Worm (Caenorhabditis elegans): ENCODE data around the gene egl-45.

The egl-45 gene

DNA sequence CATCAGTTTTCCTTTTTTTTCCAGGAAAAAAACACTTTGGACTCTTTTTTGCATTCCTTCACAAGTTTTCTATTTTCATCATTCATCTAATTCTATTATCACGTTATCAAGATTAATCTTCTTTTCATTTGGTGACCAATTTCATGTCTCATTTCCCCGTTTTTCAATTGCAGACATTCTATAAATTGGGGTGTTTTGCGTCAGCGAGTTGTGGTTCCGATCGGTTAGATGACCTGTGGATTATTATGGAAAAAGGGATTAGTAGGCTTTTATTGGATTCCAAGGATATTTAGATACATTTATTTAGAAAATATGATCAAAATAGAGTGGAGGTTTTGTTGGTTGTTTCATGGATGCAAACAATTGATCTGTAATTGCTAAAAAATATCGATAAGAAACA, 6.4 kb upstream of the egl-45 start:
- TF ChIP-seq cog-1 (tag; optimal IDR thresholded peaks at IDR 0.05) (no peak), ztf-29 (GFP tag; IDR thresholded peaks at IDR 0.05) (no peak), tab-1 (GFP tag; IDR thresholded peaks at IDR 0.05) (no peak), flt-1 (GFP tag; IDR thresholded peaks at IDR 0.05) (no peak), klf-2 (GFP tag; conservative IDR thresholded peaks at IDR 0.05) (no peak), ref-1 (GFP tag; conservative IDR thresholded peaks at IDR 0.05) (no peak), med-1 (GFP tag; optimal IDR thresholded peaks at IDR 0.05; ENCODE audit: insufficient read depth) (no peak), ztf-23 (GFP tag; IDR thresholded peaks at IDR 0.05) (no peak), T22C8.4 (GFP tag; IDR thresholded peaks at IDR 0.05) (no peak)

DNA sequence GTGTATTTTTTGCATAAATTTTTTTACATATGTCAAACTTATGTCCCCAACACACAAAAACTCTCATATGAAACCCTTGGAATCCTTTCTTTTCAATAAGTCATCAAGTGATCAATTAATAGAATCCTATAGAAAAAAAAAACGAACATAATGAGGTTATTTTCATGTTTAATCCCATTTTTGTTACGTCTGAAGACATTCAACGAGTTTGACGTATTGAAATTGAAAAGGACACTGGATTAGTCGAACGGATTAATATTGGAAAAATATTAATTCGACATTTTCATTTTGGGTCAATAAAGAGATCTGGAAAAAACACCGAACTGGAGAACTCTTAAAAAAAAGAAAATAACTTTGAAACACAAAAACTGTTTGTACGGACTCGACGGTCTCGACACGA, 4.0 kb upstream of the egl-45 start:
- TF ChIP-seq med-1 (GFP tag; optimal IDR thresholded peaks at IDR 0.05; ENCODE audit: insufficient read depth) = no peak
- no peak for TF ChIP-seq klf-2 (GFP tag; conservative IDR thresholded peaks at IDR 0.05)
- TF ChIP-seq cog-1 (tag; optimal IDR thresholded peaks at IDR 0.05) = no peak
- no peak for TF ChIP-seq flt-1 (GFP tag; IDR thresholded peaks at IDR 0.05)
- TF ChIP-seq ref-1 (GFP tag; conservative IDR thresholded peaks at IDR 0.05) = no peak
- TF ChIP-seq ztf-29 (GFP tag; IDR thresholded peaks at IDR 0.05) = no peak
- TF ChIP-seq T22C8.4 (GFP tag; IDR thresholded peaks at IDR 0.05) = no peak
- no peak for TF ChIP-seq tab-1 (GFP tag; IDR thresholded peaks at IDR 0.05)
- no peak for TF ChIP-seq ztf-23 (GFP tag; IDR thresholded peaks at IDR 0.05)

DNA sequence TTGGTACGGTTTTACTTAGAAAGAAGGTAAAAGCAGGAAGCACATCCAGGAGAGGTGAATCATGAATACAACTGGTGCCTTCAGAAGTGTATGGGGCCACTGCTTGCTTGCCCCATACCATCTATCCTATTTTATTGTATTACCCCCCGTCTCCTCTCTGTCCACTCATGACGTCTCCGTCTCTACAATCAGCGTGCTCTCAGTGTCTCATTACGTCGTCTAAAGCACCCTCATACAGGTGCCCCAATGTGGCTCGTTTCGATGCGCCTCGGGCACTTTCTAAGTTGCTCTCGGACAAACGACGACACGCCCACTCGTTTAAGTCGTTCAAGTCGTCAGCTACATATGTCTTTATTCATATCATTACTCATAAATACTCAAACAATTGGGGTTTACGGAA, 4.4 kb downstream of the egl-45 start:
- TF ChIP-seq flt-1 (GFP tag; IDR thresholded peaks at IDR 0.05) = peak; percentile 56; the same call in 1 of the 2 replicates
- TF ChIP-seq T22C8.4 (GFP tag; IDR thresholded peaks at IDR 0.05) = no peak
- TF ChIP-seq ref-1 (GFP tag; conservative IDR thresholded peaks at IDR 0.05) = no peak

DNA sequence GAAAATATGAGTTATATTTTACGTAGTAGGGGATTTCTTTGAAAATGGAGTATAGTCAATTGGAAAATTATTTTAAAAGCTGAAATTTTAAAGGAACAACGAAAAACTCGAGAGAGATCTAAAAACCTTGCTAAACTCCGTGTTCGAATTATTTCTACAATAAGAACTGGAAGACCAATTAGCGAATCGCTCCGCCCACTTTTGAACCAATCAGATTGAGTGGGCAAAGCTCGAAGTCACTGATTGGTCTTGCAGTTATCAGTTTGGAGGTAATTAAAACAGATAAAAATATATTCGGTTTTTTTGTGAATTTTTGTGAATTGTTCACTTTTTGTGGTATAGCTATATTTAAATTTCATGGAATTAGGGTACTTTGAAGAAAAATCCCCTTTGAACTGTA, 5.1 kb downstream of the egl-45 start:
- TF ChIP-seq cog-1 (tag; optimal IDR thresholded peaks at IDR 0.05) = no peak
- TF ChIP-seq ztf-29 (GFP tag; IDR thresholded peaks at IDR 0.05) = no peak
- TF ChIP-seq med-1 (GFP tag; optimal IDR thresholded peaks at IDR 0.05; ENCODE audit: insufficient read depth) = no peak

DNA sequence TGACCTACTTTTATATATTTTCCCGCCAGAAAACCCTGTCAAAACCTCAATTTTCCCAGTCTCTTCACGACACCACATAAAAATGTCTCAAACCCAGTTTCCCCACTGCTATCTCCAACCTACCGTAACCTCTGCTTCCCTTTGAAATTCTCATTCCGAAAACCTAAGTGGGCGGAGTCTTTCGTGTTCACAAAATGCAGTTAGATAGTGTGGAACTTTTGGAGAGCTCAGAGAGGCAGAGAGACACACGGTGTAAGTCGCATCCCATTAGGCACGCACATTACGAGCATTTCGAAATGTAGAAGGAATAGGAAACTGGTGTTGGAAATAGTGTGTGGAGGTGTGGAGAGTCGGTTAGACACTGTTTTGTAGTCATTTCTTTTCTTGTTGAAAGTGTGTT, 8.6 kb downstream of the egl-45 start:
- TF ChIP-seq ztf-23 (GFP tag; IDR thresholded peaks at IDR 0.05) = no peak
- no peak for TF ChIP-seq T22C8.4 (GFP tag; IDR thresholded peaks at IDR 0.05)
- TF ChIP-seq flt-1 (GFP tag; IDR thresholded peaks at IDR 0.05) = no peak
- no peak for TF ChIP-seq med-1 (GFP tag; optimal IDR thresholded peaks at IDR 0.05; ENCODE audit: insufficient read depth)
- no peak for TF ChIP-seq klf-2 (GFP tag; conservative IDR thresholded peaks at IDR 0.05)
- TF ChIP-seq tab-1 (GFP tag; IDR thresholded peaks at IDR 0.05) = no peak
- no peak for TF ChIP-seq cog-1 (tag; optimal IDR thresholded peaks at IDR 0.05)
- no peak for TF ChIP-seq ref-1 (GFP tag; conservative IDR thresholded peaks at IDR 0.05)
- no peak for TF ChIP-seq ztf-29 (GFP tag; IDR thresholded peaks at IDR 0.05)

DNA sequence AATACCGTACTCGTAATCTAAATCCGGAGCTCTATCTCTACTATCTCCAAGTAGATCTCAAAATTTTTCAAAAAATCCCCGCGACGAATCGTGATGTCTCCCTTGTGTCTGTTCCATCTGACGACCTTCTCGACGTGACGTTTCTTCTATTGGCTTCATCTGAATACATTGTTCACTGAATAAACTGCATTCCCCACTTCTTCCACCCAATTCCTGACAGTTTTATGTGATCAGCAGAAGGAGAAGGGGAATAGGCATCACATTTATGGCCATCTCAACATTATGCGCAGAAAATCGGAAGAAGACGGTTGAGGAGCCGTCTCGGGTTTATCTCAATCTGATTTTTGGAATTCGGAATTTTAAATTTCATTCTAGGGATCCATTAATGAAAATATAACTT, 9.5 kb downstream of the egl-45 start:
- TF ChIP-seq ref-1 (GFP tag; conservative IDR thresholded peaks at IDR 0.05) = no peak
- no peak for TF ChIP-seq klf-2 (GFP tag; conservative IDR thresholded peaks at IDR 0.05)
- TF ChIP-seq ztf-29 (GFP tag; IDR thresholded peaks at IDR 0.05) = no peak
- TF ChIP-seq tab-1 (GFP tag; IDR thresholded peaks at IDR 0.05) = no peak
- TF ChIP-seq T22C8.4 (GFP tag; IDR thresholded peaks at IDR 0.05) = no peak
- no peak for TF ChIP-seq flt-1 (GFP tag; IDR thresholded peaks at IDR 0.05)
- no peak for TF ChIP-seq ztf-23 (GFP tag; IDR thresholded peaks at IDR 0.05)
- no peak for TF ChIP-seq cog-1 (tag; optimal IDR thresholded peaks at IDR 0.05)
- no peak for TF ChIP-seq med-1 (GFP tag; optimal IDR thresholded peaks at IDR 0.05; ENCODE audit: insufficient read depth)

DNA sequence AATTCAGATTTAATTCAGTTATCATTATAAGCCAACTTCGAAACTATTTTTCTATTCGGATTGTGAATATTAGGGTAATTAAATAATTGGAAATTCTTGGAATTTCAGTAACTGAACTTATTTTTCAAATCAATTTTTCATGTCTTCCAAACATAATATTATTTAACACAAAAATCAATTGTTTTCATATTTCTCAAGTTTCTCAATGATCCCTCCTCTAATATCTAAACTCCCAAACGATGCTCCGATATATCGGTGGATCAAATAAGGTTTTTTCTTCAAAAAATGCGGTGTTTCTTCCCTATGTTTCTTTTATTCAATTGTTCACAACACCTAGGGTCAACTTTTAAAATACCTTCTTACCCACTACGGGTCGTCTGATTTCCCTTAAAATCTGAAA, 12.0 kb downstream of the egl-45 start:
- TF ChIP-seq tab-1 (GFP tag; IDR thresholded peaks at IDR 0.05) (no peak), klf-2 (GFP tag; conservative IDR thresholded peaks at IDR 0.05) (no peak), flt-1 (GFP tag; IDR thresholded peaks at IDR 0.05) (no peak), med-1 (GFP tag; optimal IDR thresholded peaks at IDR 0.05; ENCODE audit: insufficient read depth) (no peak), ref-1 (GFP tag; conservative IDR thresholded peaks at IDR 0.05) (no peak)

DNA sequence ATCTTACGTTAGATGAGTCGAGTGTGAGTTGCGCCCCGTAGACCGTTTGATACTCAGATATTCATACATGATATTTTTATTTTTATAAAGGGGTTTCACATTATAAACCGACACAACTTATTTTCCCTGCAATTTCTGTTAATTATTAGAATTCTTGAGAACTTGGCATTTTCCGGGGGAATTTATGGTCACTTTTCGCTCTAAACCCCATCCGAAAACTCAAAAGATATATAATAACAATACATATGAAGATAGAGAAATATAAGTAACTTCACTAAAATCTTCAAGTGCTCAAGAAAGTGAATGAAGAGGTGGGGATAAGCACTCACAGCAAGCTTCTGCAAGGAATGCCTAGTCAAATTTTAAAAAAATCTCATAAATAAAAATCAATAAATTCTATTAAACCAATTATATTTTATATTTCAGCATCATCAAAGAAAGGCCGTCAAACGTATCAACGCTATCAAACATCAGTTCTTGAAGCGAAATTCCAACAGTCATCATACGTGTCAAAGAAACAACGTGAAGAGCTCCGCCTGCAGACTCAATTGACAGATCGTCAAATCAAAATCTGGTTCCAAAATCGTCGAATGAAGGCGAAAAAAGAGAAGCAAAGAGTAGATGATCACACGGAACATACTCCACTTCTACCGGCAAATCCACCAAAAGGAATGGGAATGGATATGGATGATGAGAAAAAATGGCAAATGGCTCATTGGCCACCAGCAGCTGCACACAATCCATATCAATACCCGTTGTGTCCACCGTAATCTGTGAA, 12.7 kb downstream of the egl-45 start:
- no peak for TF ChIP-seq tab-1 (GFP tag; IDR thresholded peaks at IDR 0.05)
- TF ChIP-seq ztf-29 (GFP tag; IDR thresholded peaks at IDR 0.05) = no peak
- TF ChIP-seq T22C8.4 (GFP tag; IDR thresholded peaks at IDR 0.05) = no peak
- TF ChIP-seq ref-1 (GFP tag; conservative IDR thresholded peaks at IDR 0.05) = no peak
- no peak for TF ChIP-seq flt-1 (GFP tag; IDR thresholded peaks at IDR 0.05)
- no peak for TF ChIP-seq klf-2 (GFP tag; conservative IDR thresholded peaks at IDR 0.05)
- no peak for TF ChIP-seq med-1 (GFP tag; optimal IDR thresholded peaks at IDR 0.05; ENCODE audit: insufficient read depth)
- TF ChIP-seq ztf-23 (GFP tag; IDR thresholded peaks at IDR 0.05) = no peak

DNA sequence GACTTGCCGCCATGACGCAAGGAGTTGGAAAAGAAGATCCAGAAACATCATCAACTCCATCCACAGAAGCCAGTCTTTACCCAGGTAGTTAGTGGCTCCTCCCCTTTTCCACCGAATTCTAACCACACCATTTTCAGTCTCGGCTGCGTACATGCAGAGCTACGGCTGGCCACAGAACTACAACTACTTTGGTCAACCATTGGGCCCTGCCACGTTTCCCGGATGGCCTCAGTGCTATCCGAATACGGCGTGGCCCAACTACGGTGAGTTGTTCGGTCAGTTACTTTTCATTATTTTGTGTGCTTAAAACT, 13.4 kb downstream of the egl-45 start:
- no peak for TF ChIP-seq med-1 (GFP tag; optimal IDR thresholded peaks at IDR 0.05; ENCODE audit: insufficient read depth)
- no peak for TF ChIP-seq cog-1 (tag; optimal IDR thresholded peaks at IDR 0.05)
- TF ChIP-seq ztf-23 (GFP tag; IDR thresholded peaks at IDR 0.05) = no peak
- TF ChIP-seq ref-1 (GFP tag; conservative IDR thresholded peaks at IDR 0.05) = no peak
- TF ChIP-seq tab-1 (GFP tag; IDR thresholded peaks at IDR 0.05) = no peak
- no peak for TF ChIP-seq T22C8.4 (GFP tag; IDR thresholded peaks at IDR 0.05)
- no peak for TF ChIP-seq klf-2 (GFP tag; conservative IDR thresholded peaks at IDR 0.05)
- no peak for TF ChIP-seq ztf-29 (GFP tag; IDR thresholded peaks at IDR 0.05)
- no peak for TF ChIP-seq flt-1 (GFP tag; IDR thresholded peaks at IDR 0.05)

All from whole organism, midembryonic.